Fruit fly (Drosophila melanogaster) whole organism, embryonic: Measurements from ENCODE around the gene ng4.

Experiments
- CG11085 ChIP-seq: fragments of 200-800 bp; sonication (Bioruptor generic); IDR thresholded peaks from 2 replicates; pipeline ENCODE4 v1.3.6; 2022; ENCODE audit warnings: missing biosample characterization, missing genetic modification characterization
- CG11093 ChIP-seq: fragments of 200-800 bp; sonication (Bioruptor generic); IDR thresholded peaks from 3 replicates; pipeline ENCODE4 v1.3.6; 2022; ENCODE audit warnings: missing biosample characterization, missing genetic modification characterization
- CG11560 ChIP-seq: fragments of 200-800 bp; sonication (Bioruptor generic); IDR thresholded peaks from 3 replicates; pipeline ENCODE4 v1.3.6; 2022; ENCODE audit warnings: missing biosample characterization, missing genetic modification characterization
- CG11695 ChIP-seq: fragments of 200-800 bp; sonication (Bioruptor generic); IDR thresholded peaks from 3 replicates; pipeline ENCODE4 v1.3.6; 2022; ENCODE audit warnings: missing biosample characterization, missing genetic modification characterization
- CG13296 ChIP-seq: fragments of 200-800 bp; sonication (Bioruptor generic); optimal IDR thresholded peaks from 3 replicates; lab custom pipeline; 2018; ENCODE audit warnings: missing biosample characterization, mild to moderate bottlenecking, missing genetic modification characterization
- CG15514 ChIP-seq: fragments of 200-800 bp; sonication (Bioruptor generic); optimal IDR thresholded peaks from 3 replicates; lab custom pipeline; 2017; ENCODE audit warnings: missing biosample characterization, missing genetic modification characterization, mild to moderate bottlenecking, moderate library complexity, missing genetic modification reagents
- CG16863 ChIP-seq: fragments of 200-800 bp; sonication (Bioruptor generic); optimal IDR thresholded peaks from 3 replicates; lab custom pipeline; 2016; ENCODE audit warnings: missing biosample characterization, missing genetic modification characterization
- CG17186 ChIP-seq: fragments of 200-800 bp; sonication (Bioruptor generic); optimal IDR thresholded peaks from 3 replicates; lab custom pipeline; 2017; ENCODE audit warnings: missing biosample characterization, missing genetic modification reagents, missing genetic modification characterization
- CG17328 ChIP-seq: fragments of 200-800 bp; sonication (Bioruptor generic); IDR thresholded peaks from 2 replicates; pipeline ENCODE4 v1.3.6; 2022; ENCODE audit warnings: missing biosample characterization, missing genetic modification characterization
- CG17359 ChIP-seq: fragments of 200-800 bp; sonication (Bioruptor generic); optimal IDR thresholded peaks from 3 replicates; lab custom pipeline; 2018; ENCODE audit warnings: missing biosample characterization, mild to moderate bottlenecking, missing genetic modification characterization, moderate library complexity
- CG1792 ChIP-seq: fragments of 200-800 bp; sonication (Bioruptor generic); optimal IDR thresholded peaks from 2 replicates; lab custom pipeline; 2016; ENCODE audit warnings: missing biosample characterization, missing genetic modification characterization
- CG32767 ChIP-seq: fragments of 200-800 bp; sonication (Bioruptor generic); IDR thresholded peaks from 2 replicates; pipeline ENCODE4 v1.3.6; 2022; ENCODE audit warnings: missing biosample characterization, missing genetic modification characterization
- CG33213 ChIP-seq: fragments of 200-800 bp; sonication (Bioruptor generic); optimal IDR thresholded peaks from 3 replicates; lab custom pipeline; 2016; ENCODE audit warnings: missing biosample characterization, missing genetic modification characterization
- CG3726 ChIP-seq: fragments of 200-800 bp; sonication (Bioruptor generic); IDR thresholded peaks from 3 replicates; pipeline ENCODE4, ENCODE4 v1.3.6; 2022; ENCODE audit warnings: missing biosample characterization, missing genetic modification characterization
- CG4424 ChIP-seq: fragments of 200-800 bp; sonication (Bioruptor generic); optimal IDR thresholded peaks from 3 replicates; lab custom pipeline; 2016; ENCODE audit warnings: missing biosample characterization, missing genetic modification characterization
- CG4854 ChIP-seq: fragments of 200-800 bp; sonication (Bioruptor generic); optimal IDR thresholded peaks from 2 replicates; lab custom pipeline; 2016; ENCODE audit warnings: missing biosample characterization, missing genetic modification characterization, inconsistent platforms
- CG5953 ChIP-seq: fragments of 200-800 bp; sonication (Bioruptor generic); IDR thresholded peaks from 2 replicates; pipeline ENCODE4 v1.3.6; 2022; ENCODE audit warnings: missing biosample characterization, missing genetic modification characterization
- CG6175 ChIP-seq: fragments of 200-800 bp; sonication (Bioruptor generic); IDR thresholded peaks from 3 replicates; pipeline ENCODE4 v1.3.6; 2022; ENCODE audit warnings: missing biosample characterization, missing genetic modification characterization
- CG6813 ChIP-seq: fragments of 200-800 bp; sonication (Bioruptor generic); optimal IDR thresholded peaks from 2 replicates; lab custom pipeline; 2017; ENCODE audit warnings: missing biosample characterization, missing genetic modification characterization, mild to moderate bottlenecking, moderate library complexity, missing genetic modification reagents
- CG7357 ChIP-seq: fragments of 200-800 bp; sonication (Bioruptor generic); IDR thresholded peaks from 3 replicates; pipeline ENCODE4 v1.3.6; 2022; ENCODE audit warnings: missing biosample characterization, missing genetic modification characterization
- CG7928 ChIP-seq: fragments of 200-800 bp; sonication (Bioruptor generic); optimal IDR thresholded peaks from 2 replicates; lab custom pipeline; 2017; ENCODE audit warnings: missing biosample characterization, mild to moderate bottlenecking, missing genetic modification characterization
- CG8290 ChIP-seq, 3 experiments: fragments of 200-800 bp; sonication (Bioruptor generic); optimal IDR thresholded peaks; 2 replicates each; lab custom pipeline; 2016 to 2019; ENCODE audit warnings: missing biosample characterization in 3 of 3, missing genetic modification characterization in 3 of 3, mild to moderate bottlenecking in 2 of 3, moderate library complexity in 1 of 3
- CG9817 ChIP-seq: fragments of 200-800 bp; sonication (Bioruptor generic); optimal IDR thresholded peaks from 2 replicates; lab custom pipeline; 2018; ENCODE audit warnings: missing biosample characterization, mild to moderate bottlenecking, missing genetic modification characterization, moderate library complexity
- Dp ChIP-seq: fragments of 200-800 bp; sonication (Bioruptor generic); optimal IDR thresholded peaks from 2 replicates; lab custom pipeline; 2018; ENCODE audit warnings: missing biosample characterization, mild to moderate bottlenecking, missing genetic modification characterization, moderate library complexity
- Drgx ChIP-seq: fragments of 200-800 bp; sonication (Bioruptor generic); IDR thresholded peaks from 2 replicates; pipeline ENCODE4 v1.3.6; 2022; ENCODE audit warnings: missing biosample characterization, missing genetic modification characterization
- E2f2 ChIP-seq: fragments of 200-800 bp; sonication (Bioruptor generic); IDR thresholded peaks from 2 replicates; pipeline ENCODE4 v1.3.6; 2022; ENCODE audit warnings: missing biosample characterization, missing genetic modification characterization
- Elba2 ChIP-seq: fragments of 200-800 bp; sonication (Bioruptor generic); optimal IDR thresholded peaks from 3 replicates; lab custom pipeline; 2016; ENCODE audit warnings: missing biosample characterization, missing genetic modification characterization
- HmgD ChIP-seq: fragments of 200-800 bp; sonication (Bioruptor generic); optimal IDR thresholded peaks from 3 replicates; lab custom pipeline; 2016; ENCODE audit warnings: missing biosample characterization, missing genetic modification characterization
- HmgZ ChIP-seq: fragments of 200-800 bp; sonication (Bioruptor generic); optimal IDR thresholded peaks from 2 replicates; lab custom pipeline; 2018; ENCODE audit warnings: missing biosample characterization, mild to moderate bottlenecking, missing genetic modification characterization
- Oaz ChIP-seq: fragments of 200-800 bp; sonication (Bioruptor generic); IDR thresholded peaks from 2 replicates; pipeline ENCODE4 v1.3.6; 2022; ENCODE audit warnings: missing biosample characterization, missing genetic modification characterization
- PHDP ChIP-seq: fragments of 200-800 bp; sonication (Bioruptor generic); optimal IDR thresholded peaks from 3 replicates; lab custom pipeline; 2018; ENCODE audit warnings: missing biosample characterization, mild to moderate bottlenecking, missing genetic modification characterization, moderate library complexity
- Vsx1 ChIP-seq: fragments of 200-800 bp; sonication (Bioruptor generic); optimal IDR thresholded peaks from 2 replicates; lab custom pipeline; 2017; ENCODE audit warnings: missing biosample characterization, mild to moderate bottlenecking, missing genetic modification characterization, missing genetic modification reagents
- YL-1 ChIP-seq: fragments of 200-800 bp; sonication (Bioruptor generic); optimal IDR thresholded peaks from 3 replicates; lab custom pipeline; 2017; ENCODE audit warnings: missing biosample characterization, mild to moderate bottlenecking, missing genetic modification characterization
- ap ChIP-seq: fragments of 200-800 bp; sonication (Bioruptor generic); IDR thresholded peaks from 2 replicates; pipeline ENCODE4 v1.3.6; 2022; ENCODE audit warnings: missing biosample characterization, missing genetic modification characterization
- ato ChIP-seq: fragments of 200-800 bp; sonication (Bioruptor generic); IDR thresholded peaks from 2 replicates; pipeline ENCODE4 v1.3.6; 2022; ENCODE audit warnings: missing biosample characterization, missing genetic modification characterization; ENCODE audit not compliant: partially characterized antibody
- bab2 ChIP-seq: fragments of 200-800 bp; sonication (Bioruptor generic); optimal IDR thresholded peaks from 2 replicates; lab custom pipeline; 2016; ENCODE audit warnings: missing biosample characterization, missing genetic modification characterization
- bbx ChIP-seq: fragments of 200-800 bp; sonication (Bioruptor generic); IDR thresholded peaks from 2 replicates; pipeline ENCODE4 v1.3.6; 2022; ENCODE audit warnings: missing biosample characterization, missing genetic modification characterization; ENCODE audit not compliant: partially characterized antibody
- cas ChIP-seq: fragments of 200-800 bp; sonication (Bioruptor generic); IDR thresholded peaks from 2 replicates; pipeline ENCODE4 v1.3.6; 2022; ENCODE audit warnings: missing biosample characterization, missing genetic modification characterization
- croc ChIP-seq: fragments of 200-800 bp; sonication (Bioruptor generic); conservative IDR thresholded peaks from 3 replicates; pipeline ENCODE4 v1.3.6; 2022; ENCODE audit warnings: missing biosample characterization, missing genetic modification characterization
- en ChIP-seq: fragments of 200-800 bp; sonication (Bioruptor generic); optimal IDR thresholded peaks from 2 replicates; lab custom pipeline; 2016; ENCODE audit warnings: missing biosample characterization, missing genetic modification characterization
- fru ChIP-seq: fragments of >200 bp; optimal IDR thresholded peaks from 2 replicates; lab custom pipeline; 2017
- grn ChIP-seq: fragments of 200-800 bp; sonication (Bioruptor generic); optimal IDR thresholded peaks from 3 replicates; lab custom pipeline; 2017; ENCODE audit warnings: missing biosample characterization, missing genetic modification characterization
- lab ChIP-seq: fragments of 200-800 bp; sonication (Bioruptor generic); optimal IDR thresholded peaks from 3 replicates; lab custom pipeline; 2017; ENCODE audit warnings: missing biosample characterization, missing genetic modification characterization, mild to moderate bottlenecking, moderate library complexity, missing genetic modification reagents
- lbe ChIP-seq: fragments of 200-800 bp; sonication (Bioruptor generic); optimal IDR thresholded peaks from 2 replicates; lab custom pipeline; 2016; ENCODE audit warnings: missing biosample characterization, mild to moderate bottlenecking, missing genetic modification characterization
- schlank ChIP-seq: fragments of 200-800 bp; sonication (Bioruptor generic); optimal IDR thresholded peaks from 2 replicates; lab custom pipeline; 2018; ENCODE audit warnings: missing biosample characterization, mild to moderate bottlenecking, missing genetic modification characterization
- tio ChIP-seq: fragments of 200-800 bp; sonication (Bioruptor generic); optimal IDR thresholded peaks from 2 replicates; lab custom pipeline; 2017; ENCODE audit warnings: missing biosample characterization, missing genetic modification characterization, inconsistent platforms
- unpg ChIP-seq: fragments of 200-800 bp; sonication (Bioruptor generic); optimal IDR thresholded peaks from 3 replicates; lab custom pipeline; 2018; ENCODE audit warnings: missing biosample characterization, mild to moderate bottlenecking, missing genetic modification characterization, moderate library complexity
- vfl ChIP-seq: fragments of 200-800 bp; sonication (Bioruptor generic); optimal IDR thresholded peaks from 2 replicates; lab custom pipeline; 2016; ENCODE audit warnings: missing biosample characterization, missing genetic modification characterization
- vvl ChIP-seq: fragments of 200-800 bp; sonication (Bioruptor generic); IDR thresholded peaks from 2 replicates; pipeline ENCODE4 v1.3.6; 2022; ENCODE audit warnings: missing biosample characterization, missing genetic modification characterization

ng4 gene

dm6 chrX:3205887-3206794 is 37.9 kb downstream of the ng4 start (continued):
- peak; percentile 42 for TF ChIP-seq ap (GFP tag; lab: Robert Waterston, UW)
- peak; percentile 19 for TF ChIP-seq HmgD
- TF ChIP-seq CG32767 (GFP tag; lab: Robert Waterston, UW): no peak
- TF ChIP-seq CG33213 (GFP tag; lab: Kevin White, UChicago): peak; percentile 28
- TF ChIP-seq CG7928 (GFP tag; lab: Kevin White, UChicago): no peak
- TF ChIP-seq Elba2 (GFP tag; lab: Kevin White, UChicago): no peak
- no peak for TF ChIP-seq CG3726 (GFP tag; lab: Robert Waterston, UW)
- peak; percentile 59; the same call in 1 of the 2 replicates for TF ChIP-seq CG5953 (GFP tag; lab: Robert Waterston, UW)
- no peak for TF ChIP-seq Dp
- peak; percentile 58 for TF ChIP-seq CG16863
- peak; percentile 81 for TF ChIP-seq CG17328 (GFP tag; lab: Robert Waterston, UW)
- TF ChIP-seq CG9817 (tag; lab: Kevin White, UChicago): peak; percentile 48
- peak; percentile 57; the same call in 2 of the 3 replicates for TF ChIP-seq CG7357 (GFP tag; lab: Robert Waterston, UW)
- TF ChIP-seq CG11093 (GFP tag; lab: Robert Waterston, UW): peak; percentile 24; the same call in 1 of the 3 replicates
- TF ChIP-seq CG4424 (GFP tag; lab: Kevin White, UChicago): peak; percentile 56
- TF ChIP-seq Oaz (GFP tag; lab: Robert Waterston, UW): peak; percentile 60
- peak; percentile 79 for TF ChIP-seq CG6813 (GFP tag; lab: Kevin White, UChicago)
- peak; percentile 65 for TF ChIP-seq PHDP
- TF ChIP-seq CG6175 (GFP tag; lab: Robert Waterston, UW): no peak
- peak; percentile 32 for TF ChIP-seq tio (GFP tag; lab: Kevin White, UChicago)
- TF ChIP-seq CG11560 (tag; lab: Robert Waterston, UW): peak; percentile 58; the same call in 2 of the 3 replicates
- peak; percentile 78 for TF ChIP-seq CG11695
- TF ChIP-seq Vsx1: no peak
- TF ChIP-seq ato (GFP tag; lab: Robert Waterston, UW): no peak
- TF ChIP-seq CG4854: peak; percentile 0
- TF ChIP-seq lbe (GFP tag; lab: Kevin White, UChicago): no peak
- peak; percentile 70 for TF ChIP-seq CG13296 (GFP tag; lab: Kevin White, UChicago)
- peak; percentile 41 for TF ChIP-seq bab2
- no peak for TF ChIP-seq CG11085 (GFP tag; lab: Robert Waterston, UW)
- peak; percentile 16 for TF ChIP-seq vfl (GFP tag; lab: Kevin White, UChicago)
- peak; percentile 55 for TF ChIP-seq unpg (GFP tag; lab: Kevin White, UChicago)
- no peak; the same call in 1 of the 2 replicates for TF ChIP-seq vvl
- no peak for TF ChIP-seq YL-1
- peak; percentile 57 for TF ChIP-seq E2f2
- TF ChIP-seq fru (lab: Kevin White, UChicago): no peak
- no peak for TF ChIP-seq HmgZ (tag; lab: Kevin White, UChicago)
- peak; percentile 60 for TF ChIP-seq CG15514 (GFP tag; lab: Kevin White, UChicago)
- TF ChIP-seq CG1792 (GFP tag; lab: Kevin White, UChicago): peak; percentile 45
- TF ChIP-seq schlank (tag; lab: Kevin White, UChicago): peak; percentile 32
- TF ChIP-seq grn (GFP tag; lab: Kevin White, UChicago): no peak
- TF ChIP-seq bbx: no peak
- TF ChIP-seq CG17359: peak; percentile 75
- peak; percentile 40 for TF ChIP-seq en (GFP tag; lab: Kevin White, UChicago)
- TF ChIP-seq croc (GFP tag; lab: Robert Waterston, UW): peak; percentile 14; the same call in 1 of the 3 replicates
- TF ChIP-seq Drgx: peak; percentile 53
- 0 out of 2 replicates have a peak, but pooled peaks have one; percentile 29 for TF ChIP-seq cas (GFP tag; lab: Robert Waterston, UW)
- TF ChIP-seq lab (GFP tag; lab: Kevin White, UChicago): peak; percentile 89
- TF ChIP-seq CG17186 (GFP tag; lab: Kevin White, UChicago): no peak
- no peak for TF ChIP-seq CG8290 (GFP tag; optimal IDR thresholded peaks at IDR 0.05; lab: Kevin White, UChicago)
- peak in 1 of 2 experiments; percentile 63 for TF ChIP-seq CG8290 (tag; optimal IDR thresholded peaks at IDR 0.05; lab: Kevin White, UChicago)
